Fruit fly (Drosophila melanogaster): Measurements from ENCODE around the gene RpS5b.

The RpS5b gene

dm6 chr3R:14853767-14854191 lies 47.6 kb downstream of the RpS5b start:
- TF ChIP-seq CG7101 (tag; optimal IDR thresholded peaks at IDR 0.05) (peak; percentile 32), tj (GFP tag; optimal IDR thresholded peaks at IDR 0.05) (no peak), Hr96 (GFP tag; optimal IDR thresholded peaks at IDR 0.05) (no peak), CG12768 (GFP tag; optimal IDR thresholded peaks at IDR 0.05) (peak; percentile 60), CG11617 (GFP tag; optimal IDR thresholded peaks at IDR 0.05) (peak; percentile 46), ovo (GFP tag; optimal IDR thresholded peaks at IDR 0.05) (no peak), bab1 (GFP tag; optimal IDR thresholded peaks at IDR 0.05) (peak; percentile 7), Mnt (GFP tag; optimal IDR thresholded peaks at IDR 0.05) (peak; percentile 21), cic (GFP tag; optimal IDR thresholded peaks at IDR 0.05) (peak; percentile 63), CG5204 (GFP tag; optimal IDR thresholded peaks at IDR 0.05) (peak; percentile 13), kay (GFP tag; ENCODE audit: borderline replicate concordance) (no peak), Clk (GFP tag; optimal IDR thresholded peaks at IDR 0.05) (no peak), CG1620 (GFP tag; optimal IDR thresholded peaks at IDR 0.05) (no peak), CG14711 (tag; optimal IDR thresholded peaks at IDR 0.05) (peak; percentile 10), CG7045 (GFP tag; optimal IDR thresholded peaks at IDR 0.05) (peak; percentile 43), CG33017 (tag; optimal IDR thresholded peaks at IDR 0.05) (peak; percentile 74), Crg-1 (GFP tag; optimal IDR thresholded peaks at IDR 0.05) (peak; percentile 71), cnc (optimal IDR thresholded peaks at IDR 0.05) (no peak), toe (GFP tag; optimal IDR thresholded peaks at IDR 0.05) (no peak), pad (GFP tag; optimal IDR thresholded peaks at IDR 0.05) (peak; percentile 40)

- TF ChIP-seq Mnt (GFP tag; optimal IDR thresholded peaks at IDR 0.05) (no peak), tj (GFP tag; optimal IDR thresholded peaks at IDR 0.05) (peak; percentile 26)
These were observed 48.8 kb downstream of the RpS5b start for dm6 chr3R:14852610-14853009.
